Worm (Caenorhabditis elegans) whole organism, mixed stage, embryonic: Measurements from ENCODE around the gene pgp-11.

Source experiments
- blmp-1 ChIP-seq: fragments of 150-350 bp; optimal IDR thresholded peaks from 2 replicates; lab custom pipeline; 2014; ENCODE audit warnings: missing biosample characterization, missing genetic modification characterization
- ceh-39 ChIP-seq: fragments of 150-350 bp; optimal IDR thresholded peaks from 2 replicates; lab custom pipeline; 2014; ENCODE audit warnings: missing biosample characterization, missing genetic modification characterization
- ces-1 ChIP-seq: fragments of 150-350 bp; optimal IDR thresholded peaks from 2 replicates; lab custom pipeline; 2014; ENCODE audit warnings: missing biosample characterization, missing genetic modification reagents, missing genetic modification characterization
- ham-2 ChIP-seq: fragments of 200-800 bp; sonication (Bioruptor generic); optimal IDR thresholded peaks from 2 replicates; lab custom pipeline; 2018; ENCODE audit warnings: mild to moderate bottlenecking, missing genetic modification characterization, missing compliant biosample characterization
- mep-1 ChIP-seq: fragments of 150-350 bp; optimal IDR thresholded peaks from 2 replicates; lab custom pipeline; 2017; ENCODE audit warnings: missing biosample characterization, missing genetic modification reagents, missing genetic modification characterization, inconsistent platforms
- pha-4 ChIP-seq: fragments of 150-350 bp; optimal IDR thresholded peaks from 2 replicates; lab custom pipeline; 2018; ENCODE audit warnings: missing biosample characterization, missing genetic modification reagents, missing genetic modification characterization
- sem-2 ChIP-seq: fragments of 200-800 bp; sonication (Bioruptor generic); optimal IDR thresholded peaks from 2 replicates; lab custom pipeline; 2018; ENCODE audit warnings: mild to moderate bottlenecking, missing genetic modification characterization, missing compliant biosample characterization
- snpc-4 ChIP-seq: fragments of 150-350 bp; optimal IDR thresholded peaks from 2 replicates; lab custom pipeline; 2014; ENCODE audit warnings: missing biosample characterization, missing genetic modification characterization
- tbx-8 ChIP-seq: fragments of 200-800 bp; sonication (Bioruptor generic); optimal IDR thresholded peaks from 2 replicates; lab custom pipeline; 2018; ENCODE audit warnings: mild to moderate bottlenecking, missing genetic modification characterization, moderate library complexity, missing compliant biosample characterization
- unc-120 ChIP-seq: sonication (generic microtip); optimal IDR thresholded peaks from 2 replicates; lab custom pipeline; 2017; ENCODE audit warnings: missing genetic modification characterization, missing compliant biosample characterization; ENCODE audit not compliant: poor library complexity, severe bottlenecking
- unc-39 ChIP-seq: fragments of 150-350 bp; optimal IDR thresholded peaks from 2 replicates; lab custom pipeline; 2014; ENCODE audit warnings: missing biosample characterization, missing genetic modification characterization
- unc-62 ChIP-seq: fragments of 150-350 bp; optimal IDR thresholded peaks from 2 replicates; lab custom pipeline; 2014; ENCODE audit warnings: missing biosample characterization, missing genetic modification reagents, missing genetic modification characterization
- ztf-11 ChIP-seq: fragments of 150-350 bp; optimal IDR thresholded peaks from 2 replicates; lab custom pipeline; 2014; ENCODE audit warnings: missing biosample characterization, missing genetic modification characterization

DNA sequence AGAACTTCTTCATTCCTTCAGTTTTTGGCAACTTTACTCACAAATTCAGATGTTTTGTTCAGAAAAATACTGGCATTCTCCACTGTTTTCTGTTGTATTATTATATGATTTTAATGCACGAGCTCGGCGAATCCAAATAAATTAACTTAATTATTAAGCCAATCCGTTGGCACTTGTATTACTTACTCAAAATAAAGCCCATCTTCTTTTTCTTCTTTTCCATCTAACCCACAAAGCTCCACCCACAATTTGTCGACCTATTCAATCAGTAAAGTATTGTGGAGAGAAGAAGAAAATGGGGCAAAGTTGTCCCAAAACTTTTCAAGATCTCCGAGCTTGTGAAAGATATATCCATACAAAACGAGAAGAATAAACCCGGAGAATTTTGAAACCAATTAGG lies 12.8 kb downstream of the pgp-11 start:
- TF ChIP-seq tbx-8 (GFP tag; lab: Kevin White, UChicago) (no peak), ztf-11 (no peak), sem-2 (GFP tag; lab: Kevin White, UChicago) (no peak), ham-2 (GFP tag; lab: Kevin White, UChicago) (no peak), snpc-4 (tag; lab: Kevin White, UChicago) (no peak), mep-1 (tag; lab: Kevin White, UChicago) (no peak), ces-1 (GFP tag; lab: Kevin White, UChicago) (peak; percentile 20), ceh-39 (no peak), unc-39 (tag; lab: Kevin White, UChicago) (no peak), unc-120 (tag; lab: Kevin White, UChicago) (no peak), pha-4 (tag; lab: Kevin White, UChicago) (no peak), blmp-1 (tag; lab: Kevin White, UChicago) (no peak), unc-62 (GFP tag; lab: Kevin White, UChicago) (no peak)
